Worm (Caenorhabditis elegans) whole organism, L3 larva: ENCODE measurements around the gene nhr-110.

ENCODE experiments used
- ZK546.5 ChIP-seq: sonication (generic microtip); optimal IDR thresholded peaks from 2 replicates; lab custom pipeline; 2017; ENCODE audit warnings: missing biosample characterization, missing genetic modification characterization
- aly-2 ChIP-seq: fragments of 150-350 bp; optimal IDR thresholded peaks from 2 replicates; lab custom pipeline; 2014; ENCODE audit warnings: missing biosample characterization, missing genetic modification characterization
- ama-1 ChIP-seq: fragments of 150-350 bp; optimal IDR thresholded peaks from 2 replicates; lab custom pipeline; 2018
- ceh-28 ChIP-seq: fragments of 150-350 bp; optimal IDR thresholded peaks from 2 replicates; lab custom pipeline; 2014; ENCODE audit warnings: missing biosample characterization, missing genetic modification reagents, missing genetic modification characterization
- ceh-82 ChIP-seq: fragments of 150-350 bp; optimal IDR thresholded peaks from 2 replicates; lab custom pipeline; 2014; ENCODE audit warnings: missing biosample characterization, missing genetic modification characterization
- daf-12 ChIP-seq: fragments of 150-350 bp; optimal IDR thresholded peaks from 2 replicates; lab custom pipeline; 2014; ENCODE audit warnings: missing biosample characterization, missing genetic modification reagents, missing genetic modification characterization
- egl-5 ChIP-seq: fragments of 150-350 bp; optimal IDR thresholded peaks from 2 replicates; lab custom pipeline; 2017; ENCODE audit warnings: missing biosample characterization, missing genetic modification reagents, missing genetic modification characterization, inconsistent platforms
- elt-1 ChIP-seq: fragments of 150-350 bp; optimal IDR thresholded peaks from 2 replicates; lab custom pipeline; 2014; ENCODE audit warnings: missing biosample characterization, missing genetic modification characterization
- elt-2 ChIP-seq: sonication (generic microtip); optimal IDR thresholded peaks from 2 replicates; lab custom pipeline; 2016; ENCODE audit warnings: missing genetic modification reagents, mild to moderate bottlenecking, missing genetic modification characterization, missing compliant biosample characterization
- elt-3 ChIP-seq, 3 experiments: fragments of 150-350 bp in 1 of 3; sonication (generic microtip) in 2 of 3; optimal IDR thresholded peaks; 2 replicates in 2 of 3; 4 replicates in 1 of 3; lab custom pipeline; 2014 to 2017; ENCODE audit warnings: missing biosample characterization in 3 of 3, missing genetic modification characterization in 3 of 3
- eor-1 ChIP-seq, 2 experiments: fragments of 150-350 bp; optimal IDR thresholded peaks; 2 replicates each; lab custom pipeline; 2014 to 2018; ENCODE audit warnings: missing biosample characterization in 2 of 2, missing genetic modification characterization in 2 of 2
- fkh-10 ChIP-seq: sonication (generic microtip); optimal IDR thresholded peaks from 2 replicates; lab custom pipeline; 2017; ENCODE audit warnings: missing biosample characterization, missing genetic modification reagents, missing genetic modification characterization
- fkh-2 ChIP-seq: fragments of 150-350 bp; optimal IDR thresholded peaks from 2 replicates; lab custom pipeline; 2014; ENCODE audit warnings: missing biosample characterization, missing genetic modification reagents, missing genetic modification characterization
- fos-1 ChIP-seq: fragments of 150-350 bp; optimal IDR thresholded peaks from 2 replicates; lab custom pipeline; 2014; ENCODE audit warnings: missing biosample characterization, missing genetic modification characterization
- hmg-11 ChIP-seq: sonication (generic microtip); optimal IDR thresholded peaks from 2 replicates; lab custom pipeline; 2016; ENCODE audit warnings: missing genetic modification characterization, missing compliant biosample characterization
- lin-15B ChIP-seq: fragments of 150-350 bp; optimal IDR thresholded peaks from 2 replicates; lab custom pipeline; 2014; ENCODE audit warnings: missing biosample characterization, missing genetic modification characterization
- lin-39 ChIP-seq: fragments of 150-350 bp; optimal IDR thresholded peaks from 2 replicates; lab custom pipeline; 2018; ENCODE audit warnings: missing biosample characterization, missing genetic modification reagents, missing genetic modification characterization
- mdl-1 ChIP-seq: fragments of 150-350 bp; optimal IDR thresholded peaks from 2 replicates; lab custom pipeline; 2014; ENCODE audit warnings: missing biosample characterization, missing genetic modification characterization
- nfya-1 ChIP-seq: sonication (generic microtip); optimal IDR thresholded peaks from 2 replicates; lab custom pipeline; 2017; ENCODE audit warnings: missing genetic modification characterization, mild to moderate bottlenecking, missing compliant biosample characterization, antibody characterized with exemption, moderate library complexity; ENCODE audit not compliant: insufficient read depth
- nhr-11 ChIP-seq: fragments of 150-350 bp; optimal IDR thresholded peaks from 2 replicates; lab custom pipeline; 2014; ENCODE audit warnings: missing biosample characterization, missing genetic modification characterization
- nhr-23 ChIP-seq: fragments of 150-350 bp; optimal IDR thresholded peaks from 2 replicates; lab custom pipeline; 2014; ENCODE audit warnings: missing biosample characterization, missing genetic modification reagents, missing genetic modification characterization
- nhr-237 ChIP-seq: fragments of 150-350 bp; optimal IDR thresholded peaks from 2 replicates; lab custom pipeline; 2014; ENCODE audit warnings: missing biosample characterization, missing genetic modification characterization
- nhr-25 ChIP-seq: sonication (generic microtip); optimal IDR thresholded peaks from 2 replicates; lab custom pipeline; 2017; ENCODE audit warnings: missing biosample characterization, missing genetic modification characterization
- nhr-28 ChIP-seq: fragments of 150-350 bp; optimal IDR thresholded peaks from 2 replicates; lab custom pipeline; 2014; ENCODE audit warnings: missing biosample characterization, missing genetic modification characterization
- nhr-67 ChIP-seq: fragments of 150-350 bp; optimal IDR thresholded peaks from 2 replicates; lab custom pipeline; 2014; ENCODE audit warnings: missing biosample characterization, missing genetic modification characterization
- nhr-76 ChIP-seq: fragments of 150-350 bp; sonication (generic microtip); optimal IDR thresholded peaks from 5 replicates; lab custom pipeline; 2014; ENCODE audit warnings: missing biosample characterization, missing genetic modification characterization
- nhr-77 ChIP-seq: fragments of 150-350 bp; optimal IDR thresholded peaks from 2 replicates; lab custom pipeline; 2014; ENCODE audit warnings: missing biosample characterization, missing genetic modification characterization
- pha-4 ChIP-seq: fragments of 150-350 bp; optimal IDR thresholded peaks from 2 replicates; lab custom pipeline; 2014; ENCODE audit warnings: missing biosample characterization, missing genetic modification reagents, missing genetic modification characterization
- pqm-1 ChIP-seq: fragments of 150-350 bp; optimal IDR thresholded peaks from 2 replicates; lab custom pipeline; 2017; ENCODE audit warnings: missing biosample characterization, missing genetic modification characterization, inconsistent platforms
- sea-2 ChIP-seq: fragments of 150-350 bp; sonication (generic microtip); optimal IDR thresholded peaks from 4 replicates; lab custom pipeline; 2014; ENCODE audit warnings: missing biosample characterization, missing genetic modification reagents, missing genetic modification characterization
- skn-1 ChIP-seq: fragments of 150-350 bp; optimal IDR thresholded peaks from 2 replicates; lab custom pipeline; 2014; ENCODE audit warnings: missing biosample characterization, missing genetic modification characterization
- tbx-2 ChIP-seq: sonication (generic microtip); optimal IDR thresholded peaks from 2 replicates; lab custom pipeline; 2016; ENCODE audit warnings: mild to moderate bottlenecking, missing genetic modification characterization, missing compliant biosample characterization
- zag-1 ChIP-seq: fragments of 150-350 bp; optimal IDR thresholded peaks from 2 replicates; lab custom pipeline; 2014; ENCODE audit warnings: missing biosample characterization, missing genetic modification characterization
- ztf-11 ChIP-seq: fragments of 150-350 bp; optimal IDR thresholded peaks from 2 replicates; lab custom pipeline; 2014; ENCODE audit warnings: missing biosample characterization, missing genetic modification characterization
- ztf-4 ChIP-seq: fragments of 150-350 bp; optimal IDR thresholded peaks from 2 replicates; lab custom pipeline; 2014; ENCODE audit warnings: missing biosample characterization, missing genetic modification characterization

Gene nhr-110

DNA sequence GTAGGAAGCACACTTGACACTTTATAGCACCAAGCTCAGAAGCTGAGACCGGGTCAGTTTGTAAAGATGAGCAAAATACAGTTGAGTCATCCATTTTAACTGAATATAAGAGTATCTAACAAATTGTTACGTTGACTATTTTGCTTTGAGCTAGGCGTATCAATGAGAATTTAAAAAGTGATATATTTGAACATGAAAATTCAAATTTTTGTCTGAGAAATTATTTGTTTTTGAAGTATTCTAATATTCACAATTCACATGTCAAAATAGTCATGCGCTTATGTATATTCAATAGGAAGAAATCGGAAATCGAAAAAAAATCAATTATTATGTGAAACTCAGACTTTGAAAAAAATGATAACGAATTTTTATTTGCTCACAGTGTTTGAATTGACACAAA lies at the start of gene nhr-110:
nhr-110 (minus strand) TSS at position 101 of the 400 bp plus-strand sequence.
- TF ChIP-seq pha-4 (tag; lab: Kevin White, UChicago) (peak; percentile 11), ztf-4 (tag; lab: Kevin White, UChicago) (no peak), nhr-76 (tag; lab: Kevin White, UChicago) (no peak), tbx-2 (tag; lab: Kevin White, UChicago) (no peak), ZK546.5 (peak; percentile 35)

ce11 chrV:1668216-1668615 lies 44.0 kb upstream of the nhr-110 start, which contains the start of gene irld-42:
Gene irld-42, plus strand, starts transcription at chrV:1668516.
- TF ChIP-seq nhr-28 (tag; lab: Kevin White, UChicago) (no peak), nhr-237 (tag; lab: Kevin White, UChicago) (no peak), ceh-82 (tag; lab: Kevin White, UChicago) (no peak), nhr-76 (tag; lab: Kevin White, UChicago) (no peak), elt-3 (tag; optimal IDR thresholded peaks at IDR 0.05; lab: Kevin White, UChicago) (no peak), skn-1 (tag; lab: Kevin White, UChicago) (no peak), egl-5 (tag; lab: Kevin White, UChicago) (no peak), fkh-2 (tag; lab: Kevin White, UChicago) (no peak), ama-1 (no peak), zag-1 (tag; lab: Kevin White, UChicago) (no peak), nhr-77 (no peak), eor-1 (tag; optimal IDR thresholded peaks at IDR 0.05; lab: Kevin White, UChicago) (no peak), nhr-23 (tag; lab: Kevin White, UChicago) (no peak)

- TF ChIP-seq lin-15B (tag; lab: Kevin White, UChicago) (no peak), daf-12 (tag; lab: Kevin White, UChicago) (no peak), fkh-10 (GFP tag; lab: Kevin White, UChicago) (no peak)
- TF ChIP-seq, all 47 proteins: peak for 0
Measured at ce11 chrV:1666904-1667303, 42.7 kb upstream of the nhr-110 start, which contains the start of gene K04F1.8. Gene K04F1.8, plus strand, starts transcription at chrV:1667204.

DNA sequence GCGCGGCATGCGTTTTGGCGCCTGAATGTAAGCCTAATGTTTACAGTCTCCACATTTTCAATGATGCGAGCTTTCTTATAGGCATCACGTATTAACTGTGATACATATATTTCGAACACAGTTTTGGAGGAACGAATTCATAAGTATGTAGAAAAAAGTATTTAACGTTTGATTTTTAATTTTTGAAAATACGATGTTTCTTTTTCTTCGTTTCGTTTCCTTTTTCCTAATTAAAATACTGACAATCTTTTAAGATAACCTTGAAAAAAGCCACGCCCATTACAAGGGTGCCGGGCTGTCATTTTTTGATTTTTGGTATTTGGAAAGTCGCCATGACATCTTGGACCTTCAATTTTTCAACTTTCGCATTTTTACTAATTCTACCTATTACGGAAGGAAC lies 40.7 kb upstream of the nhr-110 start, which contains the start of gene K04F1.9:
K04F1.9 (plus strand) TSS at position 301 of the 400 bp plus-strand sequence.
- no peak for TF ChIP-seq elt-3 (tag; optimal IDR thresholded peaks at IDR 0.05; lab: Kevin White, UChicago)
- TF ChIP-seq lin-39 (tag; lab: Kevin White, UChicago) = no peak
- no peak for TF ChIP-seq nhr-25 (tag; lab: Kevin White, UChicago)
- TF ChIP-seq elt-1 = no peak
- no peak for TF ChIP-seq ama-1
- no peak for TF ChIP-seq elt-2 (tag; lab: Kevin White, UChicago)
- no peak for TF ChIP-seq ceh-82 (tag; lab: Kevin White, UChicago)
- no peak for TF ChIP-seq nhr-67
- TF ChIP-seq fos-1 (tag; lab: Kevin White, UChicago) = no peak
- TF ChIP-seq nhr-237 (tag; lab: Kevin White, UChicago) = no peak
- TF ChIP-seq fkh-10 (GFP tag; lab: Kevin White, UChicago) = no peak
- no peak for TF ChIP-seq fkh-2 (tag; lab: Kevin White, UChicago)
- TF ChIP-seq ztf-4 (tag; lab: Kevin White, UChicago) = no peak
- TF ChIP-seq mdl-1 (tag; lab: Kevin White, UChicago) = no peak
- no peak for TF ChIP-seq pha-4 (tag; lab: Kevin White, UChicago)
- TF ChIP-seq daf-12 (tag; lab: Kevin White, UChicago) = no peak
- TF ChIP-seq lin-15B (tag; lab: Kevin White, UChicago) = no peak
- no peak for TF ChIP-seq hmg-11 (tag; lab: Kevin White, UChicago)
- TF ChIP-seq ceh-28 = no peak
- TF ChIP-seq, all 47 proteins: peak for 0

- no peak for TF ChIP-seq sea-2 (GFP tag; lab: Kevin White, UChicago)
- no peak for TF ChIP-seq nhr-23 (tag; lab: Kevin White, UChicago)
- TF ChIP-seq nhr-11 = peak; percentile 1
Measured at ce11 chrV:1662270-1662669, 38.0 kb upstream of the nhr-110 start, which contains the start of gene irld-40. Gene irld-40, plus strand, starts transcription at chrV:1662570.

DNA sequence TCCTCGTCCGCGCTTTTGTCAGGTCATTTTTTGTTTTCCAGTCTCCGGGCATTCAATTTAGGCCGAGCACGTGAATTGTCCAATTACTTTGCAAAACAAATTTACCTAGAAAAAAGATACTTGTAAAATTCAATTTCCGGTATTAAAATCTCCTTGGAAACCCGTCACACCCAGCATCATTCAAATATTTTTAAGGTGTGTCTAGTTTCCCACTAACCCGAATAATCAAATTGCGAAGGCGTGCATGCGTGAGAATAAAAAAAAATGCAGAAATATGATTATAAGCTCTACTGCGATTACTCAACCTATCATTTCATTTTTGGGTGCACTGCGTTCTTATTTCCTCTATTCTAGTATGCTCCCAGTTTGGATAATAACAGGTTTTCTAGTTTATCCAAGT lies 30.6 kb upstream of the nhr-110 start, which contains the start of gene irld-11:
irld-11 (plus strand) TSS at position 301 of the 400 bp plus-strand sequence.
- TF ChIP-seq lin-15B (tag; lab: Kevin White, UChicago) = no peak
- no peak for TF ChIP-seq pqm-1 (tag; lab: Kevin White, UChicago)
- no peak for TF ChIP-seq daf-12 (tag; lab: Kevin White, UChicago)
- TF ChIP-seq lin-39 (tag; lab: Kevin White, UChicago) = no peak
- TF ChIP-seq ceh-28 = no peak
- TF ChIP-seq ceh-82 (tag; lab: Kevin White, UChicago) = no peak
- TF ChIP-seq nhr-76 (tag; lab: Kevin White, UChicago) = no peak
- no peak for TF ChIP-seq aly-2 (tag; lab: Kevin White, UChicago)
- TF ChIP-seq nhr-237 (tag; lab: Kevin White, UChicago) = no peak
- no peak for TF ChIP-seq ztf-11 (tag; lab: Kevin White, UChicago)
- no peak for TF ChIP-seq nfya-1 (tag; lab: Kevin White, UChicago)
- TF ChIP-seq nhr-23 (tag; lab: Kevin White, UChicago) = no peak
- TF ChIP-seq zag-1 (tag; lab: Kevin White, UChicago) = no peak
